Worm (Caenorhabditis elegans) whole organism, mixed stage, embryonic: Measurements from ENCODE around the gene idpa-1.

Source experiments
- M03D4.4 ChIP-seq: sonication (generic microtip); optimal IDR thresholded peaks from 2 replicates; lab custom pipeline; 2017; ENCODE audit warnings: mild to moderate bottlenecking, missing genetic modification characterization, missing compliant biosample characterization
- ceh-83 ChIP-seq: fragments of 200-800 bp; sonication (Bioruptor generic); optimal IDR thresholded peaks from 2 replicates; lab custom pipeline; 2018; ENCODE audit warnings: mild to moderate bottlenecking, missing genetic modification characterization, missing compliant biosample characterization
- drap-1 ChIP-seq: fragments of 200-800 bp; sonication (Bioruptor generic); optimal IDR thresholded peaks from 3 replicates; lab custom pipeline; 2018; ENCODE audit warnings: mild to moderate bottlenecking, missing genetic modification characterization, missing compliant biosample characterization
- elt-1 ChIP-seq: sonication (generic microtip); optimal IDR thresholded peaks from 2 replicates; lab custom pipeline; 2017; ENCODE audit warnings: missing genetic modification characterization, mild to moderate bottlenecking, missing compliant biosample characterization, antibody characterized with exemption, moderate library complexity, borderline replicate concordance; ENCODE audit not compliant: insufficient read depth
- lin-13 ChIP-seq: fragments of 150-350 bp; optimal IDR thresholded peaks from 2 replicates; lab custom pipeline; 2014; ENCODE audit warnings: missing biosample characterization, missing genetic modification characterization
- lsy-2 ChIP-seq: fragments of 150-350 bp; optimal IDR thresholded peaks from 2 replicates; lab custom pipeline; 2014; ENCODE audit warnings: missing biosample characterization, missing genetic modification characterization
- mab-5 ChIP-seq: fragments of 150-350 bp; optimal IDR thresholded peaks from 2 replicates; lab custom pipeline; 2014; ENCODE audit warnings: missing biosample characterization, missing genetic modification characterization
- mep-1 ChIP-seq: fragments of 150-350 bp; optimal IDR thresholded peaks from 2 replicates; lab custom pipeline; 2017; ENCODE audit warnings: missing biosample characterization, missing genetic modification reagents, missing genetic modification characterization, inconsistent platforms
- pha-4 ChIP-seq: fragments of 150-350 bp; optimal IDR thresholded peaks from 2 replicates; lab custom pipeline; 2018; ENCODE audit warnings: missing biosample characterization, missing genetic modification reagents, missing genetic modification characterization
- unc-39 ChIP-seq: fragments of 150-350 bp; optimal IDR thresholded peaks from 2 replicates; lab custom pipeline; 2014; ENCODE audit warnings: missing biosample characterization, missing genetic modification characterization
- ztf-11 ChIP-seq: fragments of 150-350 bp; optimal IDR thresholded peaks from 2 replicates; lab custom pipeline; 2014; ENCODE audit warnings: missing biosample characterization, missing genetic modification characterization

ce11 chrIII:2873116-2873644 is 27.8 kb downstream of the idpa-1 start:
- TF ChIP-seq drap-1 (no peak), mab-5 (tag; lab: Kevin White, UChicago) (no peak), ceh-83 (GFP tag; lab: Kevin White, UChicago) (no peak), elt-1 (tag; lab: Kevin White, UChicago) (no peak), unc-39 (no peak), lsy-2 (tag; lab: Kevin White, UChicago) (no peak), M03D4.4 (tag; lab: Kevin White, UChicago) (no peak), pha-4 (tag; lab: Kevin White, UChicago) (no peak), lin-13 (no peak), mep-1 (tag; lab: Kevin White, UChicago) (no peak), ztf-11 (tag; lab: Kevin White, UChicago) (no peak)
